Fruit fly (Drosophila melanogaster) whole organism, prepupa: ENCODE measurements around the gene Gcn2.

Source experiments
- CG4318 ChIP-seq: fragments of 200-800 bp; sonication (Bioruptor generic); optimal IDR thresholded peaks from 3 replicates; lab custom pipeline; 2017; ENCODE audit warnings: missing biosample characterization, mild to moderate bottlenecking, missing genetic modification characterization
- CG6854 ChIP-seq: fragments of 200-800 bp; sonication (Bioruptor generic); optimal IDR thresholded peaks from 2 replicates; lab custom pipeline; 2017; ENCODE audit warnings: missing biosample characterization, mild to moderate bottlenecking, missing genetic modification characterization
- Eip78C ChIP-seq: fragments of 200-800 bp; sonication (Bioruptor generic); peaks from one replicate; lab custom pipeline; 2016; ENCODE audit warnings: missing biosample characterization, missing genetic modification characterization

DNA sequence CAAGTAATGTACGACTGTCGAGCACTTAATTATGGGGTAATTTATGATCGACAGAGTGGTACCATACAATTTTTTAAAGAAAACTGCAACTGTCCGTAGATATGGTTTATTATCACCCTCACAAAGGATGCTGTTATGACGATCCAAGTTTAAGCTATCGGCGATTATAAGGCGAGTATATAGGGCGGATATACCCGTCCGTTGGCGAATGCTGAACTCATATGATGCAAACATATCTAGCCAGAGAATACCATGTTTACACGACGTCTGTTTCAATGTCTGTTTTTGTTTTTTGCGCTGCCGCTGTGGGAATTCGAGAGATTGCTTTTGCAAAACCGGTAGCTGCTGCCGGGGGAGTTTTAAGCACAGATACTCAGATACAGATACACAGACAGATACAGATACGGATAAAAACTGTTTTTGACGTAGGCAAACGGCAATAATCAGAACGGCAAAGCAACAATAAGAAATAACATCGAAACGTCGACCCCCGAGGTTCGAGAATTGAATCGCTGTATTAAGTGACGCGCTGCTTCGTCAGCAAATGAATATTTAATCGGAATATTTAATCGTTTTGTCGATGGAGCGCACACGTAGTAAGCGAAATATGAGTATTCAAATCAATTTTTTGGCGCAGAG, 42.1 kb downstream of the Gcn2 start:
- TF ChIP-seq CG6854 (GFP tag; lab: Kevin White, UChicago) (no peak), CG4318 (GFP tag; lab: Kevin White, UChicago) (no peak), Eip78C (GFP tag; lab: Kevin White, UChicago) (peak; percentile 52)
